Worm (Caenorhabditis elegans): Measurements from ENCODE around the gene pqn-18.

Gene pqn-18

DNA sequence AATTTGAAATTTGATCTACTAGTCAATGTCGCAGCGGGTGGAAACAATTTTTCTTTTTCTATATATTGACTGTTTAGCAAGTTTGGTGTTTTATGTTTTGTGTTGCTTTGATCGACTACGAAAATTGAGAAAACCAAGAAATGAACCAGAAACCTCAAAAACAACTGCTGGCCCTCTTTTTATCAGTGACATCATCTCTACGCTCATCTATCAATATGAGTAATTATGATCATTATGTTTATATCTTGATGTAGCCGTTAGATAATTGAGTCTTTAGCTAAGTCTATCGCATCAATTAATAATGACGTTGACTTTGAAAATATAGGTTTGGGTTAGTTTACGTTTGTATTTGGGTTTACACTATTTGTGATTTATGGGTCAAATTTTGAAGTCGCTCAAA, 28.1 kb downstream of the pqn-18 start:
- no peak for TF ChIP-seq nfyb-1 (GFP tag; IDR thresholded peaks at IDR 0.05)
- peak; percentile 20 for TF ChIP-seq unc-62 (GFP tag; optimal IDR thresholded peaks at IDR 0.05)

DNA sequence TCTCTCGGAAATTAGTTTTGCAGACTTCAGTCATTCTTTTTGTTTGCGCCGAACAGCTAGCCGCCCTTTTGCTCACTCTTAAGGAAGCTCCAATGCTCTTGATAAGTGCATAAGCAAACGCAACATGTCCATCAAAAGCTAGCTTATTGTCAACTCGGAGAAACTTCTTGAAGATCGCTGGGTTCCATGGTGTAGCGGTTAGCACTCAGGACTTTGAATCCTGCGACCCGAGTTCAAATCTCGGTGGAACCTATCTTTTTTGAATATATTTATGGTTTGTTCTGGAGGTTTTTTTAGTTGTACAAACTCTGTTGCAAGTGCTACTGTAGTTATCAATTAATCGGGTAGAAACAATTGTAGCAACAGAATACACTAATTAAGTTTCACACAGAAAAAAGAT, 29.9 kb downstream of the pqn-18 start:
- TF ChIP-seq nhr-27 (tag; optimal IDR thresholded peaks at IDR 0.05): no peak
- peak; percentile 74 for TF ChIP-seq rpc-1 (optimal IDR thresholded peaks at IDR 0.05)
- peak; percentile 85 for TF ChIP-seq rpc-1 (tag; optimal IDR thresholded peaks at IDR 0.05)
- no peak for TF ChIP-seq xnd-1 (tag; optimal IDR thresholded peaks at IDR 0.05)
- peak; percentile 87 for TF ChIP-seq lin-26 (GFP tag; IDR thresholded peaks at IDR 0.05)
- no peak for TF ChIP-seq snpc-4 (GFP tag; optimal IDR thresholded peaks at IDR 0.05)
- TF ChIP-seq snpc-4 (tag; optimal IDR thresholded peaks at IDR 0.05): peak in 1 of 4 experiments; percentile 22
- TF ChIP-seq nhr-179 (tag; optimal IDR thresholded peaks at IDR 0.05): no peak
- TF ChIP-seq rec-8 (tag; optimal IDR thresholded peaks at IDR 0.05): no peak
- no peak for TF ChIP-seq snpc-1.3 (tag; optimal IDR thresholded peaks at IDR 0.05; ENCODE audit: insufficient read depth)
- TF ChIP-seq hmg-1.2 (GFP tag; IDR thresholded peaks at IDR 0.05): peak; percentile 48
- no peak for TF ChIP-seq cebp-1 (GFP tag; IDR thresholded peaks at IDR 0.05)
- no peak for TF ChIP-seq cebp-1 (tag; optimal IDR thresholded peaks at IDR 0.05)
- peak; percentile 71 for TF ChIP-seq B0261.1 (tag; optimal IDR thresholded peaks at IDR 0.05)
- TF ChIP-seq tlf-1 (GFP tag; optimal IDR thresholded peaks at IDR 0.05): no peak
- TF ChIP-seq F49E8.2 (tag; optimal IDR thresholded peaks at IDR 0.05; ENCODE audit: insufficient read depth): no peak
- TF ChIP-seq tbp1 (GFP tag; optimal IDR thresholded peaks at IDR 0.05): peak; percentile 86
- no peak for TF ChIP-seq ceh-79 (tag; optimal IDR thresholded peaks at IDR 0.05)
- TF ChIP-seq ZK185.1 (tag; optimal IDR thresholded peaks at IDR 0.05; ENCODE audit: poor library complexity, severe bottlenecking): peak; percentile 26
- 0 out of 2 replicates have a peak, but pooled peaks have one; percentile 4 for TF ChIP-seq ztf-25 (GFP tag; IDR thresholded peaks at IDR 0.05)
- TF ChIP-seq egl-18 (GFP tag; IDR thresholded peaks at IDR 0.05): no peak
- 0 out of 2 replicates have a peak, but pooled peaks have one; percentile 27 for TF ChIP-seq egl-44 (GFP tag; IDR thresholded peaks at IDR 0.05)
- no peak for TF ChIP-seq hmg-20 (GFP tag; IDR thresholded peaks at IDR 0.05)
- no peak for TF ChIP-seq nhr-80 (tag; optimal IDR thresholded peaks at IDR 0.05)
- peak; percentile 56; the same call in 1 of the 2 replicates for TF ChIP-seq rcor-1 (GFP tag; IDR thresholded peaks at IDR 0.05)
- TF ChIP-seq zfh-2 (GFP tag; conservative IDR thresholded peaks at IDR 0.05): no peak
- peak; percentile 34 for TF ChIP-seq chd-7 (tag; optimal IDR thresholded peaks at IDR 0.05)
- no peak for TF ChIP-seq ztf-22 (GFP tag; optimal IDR thresholded peaks at IDR 0.05)
- peak; percentile 58 for TF ChIP-seq die-1 (tag; optimal IDR thresholded peaks at IDR 0.05)
- 0 out of 2 replicates have a peak, but pooled peaks have one; percentile 51 for TF ChIP-seq ztf-28 (GFP tag; IDR thresholded peaks at IDR 0.05)
- peak; percentile 17; the same call in 1 of the 2 replicates for TF ChIP-seq madf-6 (GFP tag; IDR thresholded peaks at IDR 0.05)
- no peak for TF ChIP-seq C17E4.6 (GFP tag; IDR thresholded peaks at IDR 0.05)
- no peak for TF ChIP-seq ceh-27 (GFP tag; optimal IDR thresholded peaks at IDR 0.05)
- TF ChIP-seq D2030.7 (GFP tag; IDR thresholded peaks at IDR 0.05): peak; percentile 30; the same call in 1 of the 2 replicates
- no peak for TF ChIP-seq nhr-120 (GFP tag; IDR thresholded peaks at IDR 0.05)
- no peak for TF ChIP-seq ceh-58 (GFP tag; IDR thresholded peaks at IDR 0.05)

DNA sequence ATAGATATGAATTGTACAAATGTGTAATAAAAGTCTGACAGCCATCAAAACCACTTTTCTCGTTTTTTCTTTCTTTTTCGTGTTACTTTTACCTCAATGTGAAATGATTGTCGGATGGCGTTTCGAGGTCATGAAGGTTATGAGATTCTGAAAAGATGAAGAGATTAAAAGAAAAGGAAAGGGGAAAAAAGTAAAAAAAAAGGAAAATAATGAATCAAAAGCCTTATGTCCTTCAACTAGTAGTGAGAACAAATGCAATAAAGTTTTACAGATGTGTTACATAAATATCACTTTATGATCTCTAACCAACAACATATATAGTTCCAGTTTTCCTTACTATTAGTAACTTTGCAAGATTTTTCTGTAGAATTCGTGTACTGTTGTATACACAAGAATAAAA, 33.2 kb downstream of the pqn-18 start, which contains the start of gene gmap-3:
gmap-3 (minus strand) TSS at position 148 of the 400 bp plus-strand sequence.
- no peak for TF ChIP-seq bed-1 (GFP tag; IDR thresholded peaks at IDR 0.05)
- TF ChIP-seq B0336.3 (GFP tag; IDR thresholded peaks at IDR 0.05): no peak
- no peak for TF ChIP-seq aptf-3 (GFP tag; IDR thresholded peaks at IDR 0.05)
- TF ChIP-seq F23B12.7 (tag; optimal IDR thresholded peaks at IDR 0.05; ENCODE audit: insufficient read depth): no peak
- TF ChIP-seq attf-6 (GFP tag; IDR thresholded peaks at IDR 0.05): no peak
- no peak for TF ChIP-seq tbx-9 (tag; optimal IDR thresholded peaks at IDR 0.05; ENCODE audit: borderline replicate concordance)
- TF ChIP-seq B0035.1 (tag; optimal IDR thresholded peaks at IDR 0.05): no peak
- TF ChIP-seq nhr-27 (tag; optimal IDR thresholded peaks at IDR 0.05): no peak
- TF ChIP-seq rec-8 (tag; optimal IDR thresholded peaks at IDR 0.05): no peak
- TF ChIP-seq sptf-2 (GFP tag; optimal IDR thresholded peaks at IDR 0.05): no peak
